Worm (Caenorhabditis elegans) whole organism, L3 larva: Measurements from ENCODE around the gene prx-5.

Source experiments
- R02D3.7 ChIP-seq: fragments of 150-350 bp; optimal IDR thresholded peaks from 2 replicates; lab custom pipeline; 2014; ENCODE audit warnings: missing biosample characterization, missing genetic modification characterization
- ZK546.5 ChIP-seq: sonication (generic microtip); optimal IDR thresholded peaks from 2 replicates; lab custom pipeline; 2017; ENCODE audit warnings: missing biosample characterization, missing genetic modification characterization
- aly-2 ChIP-seq: fragments of 150-350 bp; optimal IDR thresholded peaks from 2 replicates; lab custom pipeline; 2014; ENCODE audit warnings: missing biosample characterization, missing genetic modification characterization
- ama-1 ChIP-seq: fragments of 150-350 bp; optimal IDR thresholded peaks from 2 replicates; lab custom pipeline; 2018
- ceh-28 ChIP-seq: fragments of 150-350 bp; optimal IDR thresholded peaks from 2 replicates; lab custom pipeline; 2014; ENCODE audit warnings: missing biosample characterization, missing genetic modification reagents, missing genetic modification characterization
- ceh-82 ChIP-seq: fragments of 150-350 bp; optimal IDR thresholded peaks from 2 replicates; lab custom pipeline; 2014; ENCODE audit warnings: missing biosample characterization, missing genetic modification characterization
- ceh-9 ChIP-seq: sonication (generic microtip); optimal IDR thresholded peaks from 2 replicates; lab custom pipeline; 2018; ENCODE audit warnings: missing biosample characterization, missing genetic modification characterization
- daf-12 ChIP-seq: fragments of 150-350 bp; optimal IDR thresholded peaks from 2 replicates; lab custom pipeline; 2014; ENCODE audit warnings: missing biosample characterization, missing genetic modification reagents, missing genetic modification characterization
- egl-5 ChIP-seq: fragments of 150-350 bp; optimal IDR thresholded peaks from 2 replicates; lab custom pipeline; 2017; ENCODE audit warnings: missing biosample characterization, missing genetic modification reagents, missing genetic modification characterization, inconsistent platforms
- elt-1 ChIP-seq: fragments of 150-350 bp; optimal IDR thresholded peaks from 2 replicates; lab custom pipeline; 2014; ENCODE audit warnings: missing biosample characterization, missing genetic modification characterization
- elt-2 ChIP-seq: sonication (generic microtip); optimal IDR thresholded peaks from 2 replicates; lab custom pipeline; 2016; ENCODE audit warnings: missing genetic modification reagents, mild to moderate bottlenecking, missing genetic modification characterization, missing compliant biosample characterization
- elt-3 ChIP-seq, 3 experiments: fragments of 150-350 bp in 1 of 3; sonication (generic microtip) in 2 of 3; optimal IDR thresholded peaks; 2 replicates in 2 of 3; 4 replicates in 1 of 3; lab custom pipeline; 2014 to 2017; ENCODE audit warnings: missing biosample characterization in 3 of 3, missing genetic modification characterization in 3 of 3
- eor-1 ChIP-seq, 2 experiments: fragments of 150-350 bp; optimal IDR thresholded peaks; 2 replicates each; lab custom pipeline; 2014 to 2018; ENCODE audit warnings: missing biosample characterization in 2 of 2, missing genetic modification characterization in 2 of 2
- fkh-2 ChIP-seq: fragments of 150-350 bp; optimal IDR thresholded peaks from 2 replicates; lab custom pipeline; 2014; ENCODE audit warnings: missing biosample characterization, missing genetic modification reagents, missing genetic modification characterization
- fos-1 ChIP-seq: fragments of 150-350 bp; optimal IDR thresholded peaks from 2 replicates; lab custom pipeline; 2014; ENCODE audit warnings: missing biosample characterization, missing genetic modification characterization
- jun-1 ChIP-seq: fragments of 150-350 bp; optimal IDR thresholded peaks from 2 replicates; lab custom pipeline; 2014; ENCODE audit warnings: missing biosample characterization, missing genetic modification reagents, missing genetic modification characterization
- lin-15B ChIP-seq: fragments of 150-350 bp; optimal IDR thresholded peaks from 2 replicates; lab custom pipeline; 2014; ENCODE audit warnings: missing biosample characterization, missing genetic modification characterization
- lin-39 ChIP-seq: fragments of 150-350 bp; optimal IDR thresholded peaks from 2 replicates; lab custom pipeline; 2018; ENCODE audit warnings: missing biosample characterization, missing genetic modification reagents, missing genetic modification characterization
- lsy-12 ChIP-seq: sonication (generic microtip); optimal IDR thresholded peaks from 2 replicates; lab custom pipeline; 2016; ENCODE audit warnings: mild to moderate bottlenecking, missing genetic modification characterization, missing compliant biosample characterization
- mml-1 ChIP-seq: fragments of 150-350 bp; sonication (generic microtip); optimal IDR thresholded peaks from 3 replicates; lab custom pipeline; 2014; ENCODE audit warnings: missing biosample characterization, missing genetic modification characterization
- nfya-1 ChIP-seq: sonication (generic microtip); optimal IDR thresholded peaks from 2 replicates; lab custom pipeline; 2017; ENCODE audit warnings: missing genetic modification characterization, mild to moderate bottlenecking, missing compliant biosample characterization, antibody characterized with exemption, moderate library complexity; ENCODE audit not compliant: insufficient read depth
- nhr-11 ChIP-seq: fragments of 150-350 bp; optimal IDR thresholded peaks from 2 replicates; lab custom pipeline; 2014; ENCODE audit warnings: missing biosample characterization, missing genetic modification characterization
- nhr-23 ChIP-seq: fragments of 150-350 bp; optimal IDR thresholded peaks from 2 replicates; lab custom pipeline; 2014; ENCODE audit warnings: missing biosample characterization, missing genetic modification reagents, missing genetic modification characterization
- nhr-237 ChIP-seq: fragments of 150-350 bp; optimal IDR thresholded peaks from 2 replicates; lab custom pipeline; 2014; ENCODE audit warnings: missing biosample characterization, missing genetic modification characterization
- nhr-25 ChIP-seq: sonication (generic microtip); optimal IDR thresholded peaks from 2 replicates; lab custom pipeline; 2017; ENCODE audit warnings: missing biosample characterization, missing genetic modification characterization
- nhr-43 ChIP-seq: sonication (generic microtip); optimal IDR thresholded peaks from 2 replicates; lab custom pipeline; 2016; ENCODE audit warnings: mild to moderate bottlenecking, missing genetic modification characterization, missing compliant biosample characterization; ENCODE audit not compliant: poor library complexity, severe bottlenecking
- nhr-67 ChIP-seq: fragments of 150-350 bp; optimal IDR thresholded peaks from 2 replicates; lab custom pipeline; 2014; ENCODE audit warnings: missing biosample characterization, missing genetic modification characterization
- nhr-76 ChIP-seq: fragments of 150-350 bp; sonication (generic microtip); optimal IDR thresholded peaks from 5 replicates; lab custom pipeline; 2014; ENCODE audit warnings: missing biosample characterization, missing genetic modification characterization
- nhr-77 ChIP-seq: fragments of 150-350 bp; optimal IDR thresholded peaks from 2 replicates; lab custom pipeline; 2014; ENCODE audit warnings: missing biosample characterization, missing genetic modification characterization
- pha-4 ChIP-seq: fragments of 150-350 bp; optimal IDR thresholded peaks from 2 replicates; lab custom pipeline; 2014; ENCODE audit warnings: missing biosample characterization, missing genetic modification reagents, missing genetic modification characterization
- pqm-1 ChIP-seq: fragments of 150-350 bp; optimal IDR thresholded peaks from 2 replicates; lab custom pipeline; 2017; ENCODE audit warnings: missing biosample characterization, missing genetic modification characterization, inconsistent platforms
- sea-2 ChIP-seq: fragments of 150-350 bp; sonication (generic microtip); optimal IDR thresholded peaks from 4 replicates; lab custom pipeline; 2014; ENCODE audit warnings: missing biosample characterization, missing genetic modification reagents, missing genetic modification characterization
- snpc-4 ChIP-seq: fragments of 150-350 bp; optimal IDR thresholded peaks from 2 replicates; lab custom pipeline; 2014; ENCODE audit warnings: missing biosample characterization, missing genetic modification characterization
- unc-39 ChIP-seq: sonication (generic microtip); optimal IDR thresholded peaks from 4 replicates; lab custom pipeline; 2017; ENCODE audit warnings: missing biosample characterization, missing genetic modification characterization
- unc-62 ChIP-seq: fragments of 150-350 bp; sonication (generic microtip); optimal IDR thresholded peaks from 4 replicates; lab custom pipeline; 2014; ENCODE audit warnings: missing biosample characterization, missing genetic modification reagents, missing genetic modification characterization
- zag-1 ChIP-seq: fragments of 150-350 bp; optimal IDR thresholded peaks from 2 replicates; lab custom pipeline; 2014; ENCODE audit warnings: missing biosample characterization, missing genetic modification characterization
- ztf-11 ChIP-seq: fragments of 150-350 bp; optimal IDR thresholded peaks from 2 replicates; lab custom pipeline; 2014; ENCODE audit warnings: missing biosample characterization, missing genetic modification characterization
- ztf-4 ChIP-seq: fragments of 150-350 bp; optimal IDR thresholded peaks from 2 replicates; lab custom pipeline; 2014; ENCODE audit warnings: missing biosample characterization, missing genetic modification characterization

prx-5 gene

ce11 chrII:8747939-8748352, 43.3 kb downstream of the prx-5 start:
- TF ChIP-seq elt-2: peak; percentile 19
- TF ChIP-seq ztf-11 (tag; lab: Kevin White, UChicago): no peak
- TF ChIP-seq nhr-67 (tag; lab: Kevin White, UChicago): no peak
- no peak for TF ChIP-seq fos-1
- peak; percentile 73 for TF ChIP-seq pqm-1
- TF ChIP-seq pha-4 (tag; lab: Kevin White, UChicago): peak; percentile 57
- no peak for TF ChIP-seq lsy-12
- no peak for TF ChIP-seq sea-2 (GFP tag; lab: Kevin White, UChicago)
- TF ChIP-seq elt-1 (tag; lab: Kevin White, UChicago): no peak
- TF ChIP-seq zag-1: no peak

- TF ChIP-seq pqm-1: no peak
- no peak for TF ChIP-seq sea-2 (GFP tag; lab: Kevin White, UChicago)
- TF ChIP-seq ZK546.5 (tag; lab: Kevin White, UChicago): no peak
- TF ChIP-seq nfya-1 (tag; lab: Kevin White, UChicago): no peak
- no peak for TF ChIP-seq ceh-28
These were observed 44.0 kb downstream of the prx-5 start for ce11 chrII:8748638-8749037.

ce11 chrII:8749084-8749483, 44.5 kb downstream of the prx-5 start:
- TF ChIP-seq nhr-43: peak; percentile 24
- peak; percentile 34 for TF ChIP-seq nhr-25 (tag; lab: Kevin White, UChicago)
- TF ChIP-seq nhr-11 (tag; lab: Kevin White, UChicago): no peak
- peak; percentile 35 for TF ChIP-seq nhr-23 (tag; lab: Kevin White, UChicago)
- TF ChIP-seq, all 47 proteins: peak for 3

ce11 chrII:8750056-8750455, 45.4 kb downstream of the prx-5 start:
- TF ChIP-seq jun-1 (no peak), ceh-9 (tag; lab: Kevin White, UChicago) (no peak), ztf-11 (tag; lab: Kevin White, UChicago) (no peak), nhr-25 (tag; lab: Kevin White, UChicago) (no peak), sea-2 (GFP tag; lab: Kevin White, UChicago) (no peak), lin-39 (tag; lab: Kevin White, UChicago) (no peak), ceh-28 (no peak), nhr-23 (tag; lab: Kevin White, UChicago) (peak; percentile 13), elt-1 (tag; lab: Kevin White, UChicago) (peak; percentile 79)
- TF ChIP-seq, all 47 proteins: peak for 2

- TF ChIP-seq eor-1 (tag; optimal IDR thresholded peaks at IDR 0.05; lab: Kevin White, UChicago) (no peak), nhr-23 (tag; lab: Kevin White, UChicago) (peak; percentile 97), fos-1 (peak; percentile 38), ama-1 (lab: Kevin White, UChicago) (no peak), nhr-77 (no peak), R02D3.7 (tag; lab: Kevin White, UChicago) (no peak), nhr-25 (tag; lab: Kevin White, UChicago) (peak; percentile 81), jun-1 (no peak), sea-2 (GFP tag; lab: Kevin White, UChicago) (no peak), nhr-43 (peak; percentile 66), nhr-76 (no peak), pqm-1 (no peak), mml-1 (tag; lab: Kevin White, UChicago) (no peak), nfya-1 (tag; lab: Kevin White, UChicago) (no peak), pha-4 (tag; lab: Kevin White, UChicago) (no peak), snpc-4 (tag; lab: Kevin White, UChicago) (no peak), ceh-82 (tag; lab: Kevin White, UChicago) (no peak), aly-2 (tag; lab: Kevin White, UChicago) (no peak), ceh-28 (no peak), elt-1 (tag; lab: Kevin White, UChicago) (no peak), fkh-2 (tag; lab: Kevin White, UChicago) (no peak), elt-2 (no peak), ztf-4 (tag; lab: Kevin White, UChicago) (no peak), lsy-12 (no peak), unc-39 (tag; lab: Kevin White, UChicago) (no peak), ztf-11 (tag; lab: Kevin White, UChicago) (no peak), elt-3 (tag; optimal IDR thresholded peaks at IDR 0.05; lab: Kevin White, UChicago) (peak in 1 of 3 experiments; percentile 54), egl-5 (no peak), nhr-237 (tag; lab: Kevin White, UChicago) (no peak), daf-12 (tag; lab: Kevin White, UChicago) (no peak), unc-62 (GFP tag; lab: Kevin White, UChicago) (no peak), lin-15B (tag; lab: Kevin White, UChicago) (no peak)
These were observed 46.4 kb downstream of the prx-5 start for ce11 chrII:8751042-8751441.
